Fruit fly (Drosophila melanogaster) whole organism, embryonic: Measurements from ENCODE around the gene CG31463.

ENCODE experiments used
- Asciz ChIP-seq: fragments of 200-800 bp; sonication (Bioruptor generic); optimal IDR thresholded peaks from 2 replicates; lab custom pipeline; 2017; ENCODE audit warnings: missing biosample characterization, mild to moderate bottlenecking, missing genetic modification characterization, missing genetic modification reagents
- Bteb2 ChIP-seq: fragments of 200-800 bp; sonication (Bioruptor generic); optimal IDR thresholded peaks from 2 replicates; lab custom pipeline; 2016; ENCODE audit warnings: missing biosample characterization, missing genetic modification characterization
- CG10366 ChIP-seq: fragments of 200-800 bp; sonication (Bioruptor generic); IDR thresholded peaks from 2 replicates; pipeline ENCODE4 v1.3.6; 2022; ENCODE audit warnings: missing biosample characterization, missing genetic modification characterization
- CG10565 ChIP-seq: fragments of 200-800 bp; sonication (Bioruptor generic); optimal IDR thresholded peaks from 3 replicates; lab custom pipeline; 2016; ENCODE audit warnings: missing biosample characterization, mild to moderate bottlenecking, missing genetic modification characterization
- CG11560 ChIP-seq: fragments of 200-800 bp; sonication (Bioruptor generic); IDR thresholded peaks from 3 replicates; pipeline ENCODE4 v1.3.6; 2022; ENCODE audit warnings: missing biosample characterization, missing genetic modification characterization
- CG13894 ChIP-seq: fragments of 200-800 bp; sonication (Bioruptor generic); optimal IDR thresholded peaks from 3 replicates; lab custom pipeline; 2018; ENCODE audit warnings: missing biosample characterization, mild to moderate bottlenecking, missing genetic modification characterization, moderate library complexity
- CG15514 ChIP-seq: fragments of 200-800 bp; sonication (Bioruptor generic); optimal IDR thresholded peaks from 3 replicates; lab custom pipeline; 2017; ENCODE audit warnings: missing biosample characterization, missing genetic modification characterization, mild to moderate bottlenecking, moderate library complexity, missing genetic modification reagents
- CG2202 ChIP-seq: fragments of 200-800 bp; sonication (Bioruptor generic); optimal IDR thresholded peaks from 2 replicates; lab custom pipeline; 2018; ENCODE audit warnings: missing biosample characterization, mild to moderate bottlenecking, missing genetic modification characterization
- CG30020 ChIP-seq: fragments of 200-800 bp; optimal IDR thresholded peaks from 2 replicates; lab custom pipeline; 2019; ENCODE audit warnings: missing biosample characterization, mild to moderate bottlenecking, missing genetic modification characterization, moderate library complexity
- CG3281 ChIP-seq: fragments of 200-800 bp; sonication (Bioruptor generic); optimal IDR thresholded peaks from 3 replicates; lab custom pipeline; 2017; ENCODE audit warnings: missing biosample characterization, mild to moderate bottlenecking, missing genetic modification characterization
- CG3995 ChIP-seq: fragments of 200-800 bp; sonication (Bioruptor generic); optimal IDR thresholded peaks from 3 replicates; lab custom pipeline; 2016; ENCODE audit warnings: missing biosample characterization, missing genetic modification characterization
- CG4282 ChIP-seq: fragments of 200-800 bp; sonication (Bioruptor generic); optimal IDR thresholded peaks from 2 replicates; lab custom pipeline; 2016; ENCODE audit warnings: missing biosample characterization, missing genetic modification characterization
- CG4404 ChIP-seq: fragments of 200-800 bp; sonication (Bioruptor generic); IDR thresholded peaks from 2 replicates; pipeline ENCODE4 v1.3.6; 2022; ENCODE audit warnings: missing biosample characterization, missing genetic modification characterization
- CG4424 ChIP-seq: fragments of 200-800 bp; sonication (Bioruptor generic); optimal IDR thresholded peaks from 3 replicates; lab custom pipeline; 2016; ENCODE audit warnings: missing biosample characterization, missing genetic modification characterization
- CG6272 ChIP-seq: fragments of 200-800 bp; sonication (Bioruptor generic); IDR thresholded peaks from 2 replicates; pipeline ENCODE4 v1.3.6; 2022; ENCODE audit warnings: missing biosample characterization, missing genetic modification characterization
- CG7745 ChIP-seq: fragments of 200-800 bp; sonication (Bioruptor generic); optimal IDR thresholded peaks from 2 replicates; lab custom pipeline; 2018; ENCODE audit warnings: missing biosample characterization, mild to moderate bottlenecking, missing genetic modification characterization, moderate library complexity
- CG8089 ChIP-seq: fragments of 200-800 bp; sonication (Bioruptor generic); optimal IDR thresholded peaks from 3 replicates; lab custom pipeline; 2016; ENCODE audit warnings: missing biosample characterization, missing genetic modification characterization
- CG8944 ChIP-seq: fragments of 200-800 bp; sonication (Bioruptor generic); optimal IDR thresholded peaks from 3 replicates; lab custom pipeline; 2016; ENCODE audit warnings: missing biosample characterization, missing genetic modification characterization
- CG9609 ChIP-seq: fragments of 200-800 bp; sonication (Bioruptor generic); optimal IDR thresholded peaks from 3 replicates; lab custom pipeline; 2016; ENCODE audit warnings: missing biosample characterization, missing genetic modification characterization
- CoRest ChIP-seq: fragments of 200-800 bp; sonication (Bioruptor generic); optimal IDR thresholded peaks from 3 replicates; lab custom pipeline; 2018; ENCODE audit warnings: missing biosample characterization, mild to moderate bottlenecking, missing genetic modification characterization, moderate library complexity
- Ets65A ChIP-seq: fragments of 200-800 bp; sonication (Bioruptor generic); peaks from one replicate; lab custom pipeline; 2016; ENCODE audit warnings: missing biosample characterization, missing genetic modification characterization
- HLH3B ChIP-seq: fragments of 200-800 bp; sonication (Bioruptor generic); IDR thresholded peaks from 2 replicates; pipeline ENCODE4 v1.3.6; 2022; ENCODE audit warnings: missing biosample characterization, missing genetic modification characterization
- HLH4C ChIP-seq: fragments of 200-800 bp; sonication (Bioruptor generic); IDR thresholded peaks from 3 replicates; pipeline ENCODE4 v1.3.6; 2022; ENCODE audit warnings: missing biosample characterization, missing genetic modification characterization; ENCODE audit not compliant: partially characterized antibody
- Hsf ChIP-seq: fragments of 200-800 bp; sonication (Bioruptor generic); optimal IDR thresholded peaks from 3 replicates; lab custom pipeline; 2016; ENCODE audit warnings: missing biosample characterization, missing genetic modification characterization
- NFAT ChIP-seq: fragments of 200-800 bp; sonication (Bioruptor generic); IDR thresholded peaks from 2 replicates; pipeline ENCODE4 v1.3.6; 2022; ENCODE audit warnings: missing biosample characterization, missing genetic modification characterization
- ap ChIP-seq: fragments of 200-800 bp; sonication (Bioruptor generic); IDR thresholded peaks from 2 replicates; pipeline ENCODE4 v1.3.6; 2022; ENCODE audit warnings: missing biosample characterization, missing genetic modification characterization
- ara ChIP-seq: fragments of 200-800 bp; sonication (Bioruptor generic); IDR thresholded peaks from 2 replicates; pipeline ENCODE4 v1.3.6; 2022; ENCODE audit warnings: missing biosample characterization, missing genetic modification characterization
- bigmax ChIP-seq: fragments of 200-800 bp; sonication (Bioruptor generic); optimal IDR thresholded peaks from 2 replicates; lab custom pipeline; 2018; ENCODE audit warnings: missing biosample characterization, mild to moderate bottlenecking, missing genetic modification characterization
- dan ChIP-seq: fragments of 200-800 bp; sonication (Bioruptor generic); IDR thresholded peaks from 2 replicates; pipeline ENCODE4 v1.3.6; 2022; ENCODE audit warnings: missing biosample characterization, missing genetic modification characterization
- eyg ChIP-seq: fragments of 200-800 bp; sonication (Bioruptor generic); optimal IDR thresholded peaks from 3 replicates; lab custom pipeline; 2016; ENCODE audit warnings: missing biosample characterization, missing genetic modification characterization
- fd96Cb ChIP-seq: fragments of 200-800 bp; sonication (Bioruptor generic); optimal IDR thresholded peaks from 2 replicates; lab custom pipeline; 2018; ENCODE audit warnings: missing biosample characterization, mild to moderate bottlenecking, missing genetic modification characterization, moderate library complexity
- gsb ChIP-seq: fragments of 200-800 bp; sonication (Bioruptor generic); IDR thresholded peaks from 2 replicates; pipeline ENCODE4 v1.3.6; 2022; ENCODE audit warnings: missing biosample characterization, missing genetic modification characterization
- ham ChIP-seq: fragments of 200-800 bp; sonication (Bioruptor generic); IDR thresholded peaks from 2 replicates; pipeline ENCODE4 v1.3.6; 2022; ENCODE audit warnings: missing biosample characterization, missing genetic modification characterization
- hb ChIP-seq: fragments of 200-800 bp; sonication (Bioruptor generic); IDR thresholded peaks from 3 replicates; pipeline ENCODE4 v1.3.6; 2022; ENCODE audit warnings: missing biosample characterization, missing genetic modification characterization; ENCODE audit not compliant: partially characterized antibody
- kah ChIP-seq: fragments of 200-800 bp; sonication (Bioruptor generic); optimal IDR thresholded peaks from 2 replicates; lab custom pipeline; 2018; ENCODE audit warnings: missing biosample characterization, mild to moderate bottlenecking, missing genetic modification characterization
- knrl ChIP-seq: fragments of 200-800 bp; sonication (Bioruptor generic); IDR thresholded peaks from 3 replicates; pipeline ENCODE4 v1.3.6; 2022; ENCODE audit warnings: missing biosample characterization, missing genetic modification characterization; ENCODE audit not compliant: partially characterized antibody
- mirr ChIP-seq: fragments of 200-800 bp; sonication (Bioruptor generic); optimal IDR thresholded peaks from 3 replicates; lab custom pipeline; 2018; ENCODE audit warnings: missing biosample characterization, mild to moderate bottlenecking, missing genetic modification characterization
- pho ChIP-seq: fragments of 200-800 bp; sonication (Bioruptor generic); optimal IDR thresholded peaks from 2 replicates; lab custom pipeline; 2016; ENCODE audit warnings: missing biosample characterization, missing genetic modification characterization
- pita ChIP-seq: fragments of 200-800 bp; sonication (Bioruptor generic); optimal IDR thresholded peaks from 2 replicates; lab custom pipeline; 2017; ENCODE audit warnings: missing biosample characterization, mild to moderate bottlenecking, missing genetic modification characterization
- pros ChIP-seq: fragments of 200-800 bp; sonication (Bioruptor generic); optimal IDR thresholded peaks from 3 replicates; lab custom pipeline; 2019; ENCODE audit warnings: missing biosample characterization, mild to moderate bottlenecking, missing genetic modification characterization, moderate library complexity
- run ChIP-seq: fragments of 200-800 bp; sonication (Bioruptor generic); optimal IDR thresholded peaks from 3 replicates; lab custom pipeline; 2018; ENCODE audit warnings: missing biosample characterization, mild to moderate bottlenecking, missing genetic modification characterization
- sc ChIP-seq, 3 experiments: fragments of >200 bp in 2 of 3; fragments of 200-800 bp in 1 of 3; sonication (Bioruptor generic) in 1 of 3; optimal IDR thresholded peaks; 2 replicates in 2 of 3; 3 replicates in 1 of 3; lab custom pipeline; 2017; ENCODE audit warnings: mild to moderate bottlenecking in 1 of 3, missing biosample characterization in 1 of 3, missing genetic modification characterization in 1 of 3, missing genetic modification reagents in 1 of 3
- sima ChIP-seq: fragments of 200-800 bp; sonication (Bioruptor generic); optimal IDR thresholded peaks from 2 replicates; lab custom pipeline; 2016; ENCODE audit warnings: missing biosample characterization, missing genetic modification characterization
- so ChIP-seq: fragments of 200-800 bp; sonication (Bioruptor generic); IDR thresholded peaks from 3 replicates; pipeline ENCODE4 v1.3.6; 2022; ENCODE audit warnings: missing biosample characterization, missing genetic modification characterization
- stc ChIP-seq: fragments of 200-800 bp; sonication (Bioruptor generic); IDR thresholded peaks from 2 replicates; pipeline ENCODE4 v1.3.6; 2022; ENCODE audit warnings: missing biosample characterization, missing genetic modification characterization
- toy ChIP-seq: fragments of 200-800 bp; sonication (Bioruptor generic); IDR thresholded peaks from 2 replicates; pipeline ENCODE4 v1.3.6; 2022; ENCODE audit warnings: missing biosample characterization, missing genetic modification characterization
- ttk ChIP-seq: fragments of 200-800 bp; sonication (Bioruptor generic); IDR thresholded peaks from 2 replicates; pipeline ENCODE4 v2.1.2; 2022; ENCODE audit warnings: missing biosample characterization, missing genetic modification characterization
- twi ChIP-seq: fragments of 200-800 bp; optimal IDR thresholded peaks from 2 replicates; lab custom pipeline; 2019; ENCODE audit warnings: missing biosample characterization, mild to moderate bottlenecking, missing genetic modification characterization, moderate library complexity
- tx ChIP-seq: fragments of 200-800 bp; sonication (Bioruptor generic); optimal IDR thresholded peaks from 2 replicates; lab custom pipeline; 2016; ENCODE audit warnings: missing biosample characterization, missing genetic modification characterization

CG31463 gene

DNA sequence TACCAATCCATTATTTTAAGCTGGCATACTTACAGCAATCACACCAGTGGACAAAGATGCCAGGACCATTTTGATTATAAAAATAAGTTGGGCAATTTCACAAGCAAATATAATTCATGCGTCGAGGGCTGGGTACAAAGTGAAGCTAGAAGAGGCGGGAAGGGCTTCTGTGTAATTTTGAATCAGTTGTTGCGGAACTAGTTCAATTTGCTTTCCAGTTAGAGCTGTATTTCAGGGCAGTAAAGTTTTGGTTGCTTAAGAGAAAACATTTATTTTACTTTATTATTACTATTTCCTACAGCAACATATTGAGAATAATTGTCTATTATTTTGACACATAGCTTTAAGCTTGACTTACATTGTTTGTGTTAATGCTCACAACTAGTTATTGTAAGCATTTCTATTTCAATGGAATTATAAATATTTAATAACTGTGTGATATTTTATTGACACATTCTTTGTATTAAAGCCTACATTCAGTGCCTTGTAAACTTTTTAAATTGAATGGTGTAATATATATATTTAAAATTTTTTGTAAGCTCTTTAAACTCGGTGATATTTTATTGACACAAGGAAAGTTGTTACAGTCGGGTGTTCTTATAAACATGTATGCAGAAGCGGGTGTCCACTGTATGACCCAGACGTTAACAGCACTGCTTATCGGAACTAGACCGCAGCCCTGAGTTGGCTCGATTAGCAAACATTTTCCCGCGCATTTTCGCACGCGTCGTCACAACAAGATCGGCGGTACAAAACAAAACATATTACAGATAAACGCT is 27.6 kb upstream of the CG31463 start, which contains the start of the genes RPA1 and Mcm2 (continued):
- no peak for TF ChIP-seq Asciz
- TF ChIP-seq CG3995 (GFP tag; lab: Kevin White, UChicago), result peak; percentile 67
- peak; percentile 71 for TF ChIP-seq CG10366 (GFP tag; lab: Robert Waterston, UW)
- TF ChIP-seq CG15514, result peak; percentile 98
- no peak for TF ChIP-seq hb (GFP tag; lab: Robert Waterston, UW)
- TF ChIP-seq CoRest (tag; lab: Kevin White, UChicago), result peak; percentile 93
- TF ChIP-seq pita (GFP tag; lab: Kevin White, UChicago), result no peak
- 0 out of 3 replicates have a peak, but pooled peaks have one; percentile 45 for TF ChIP-seq so (GFP tag; lab: Robert Waterston, UW)
- peak; percentile 60 for TF ChIP-seq ap (GFP tag; lab: Robert Waterston, UW)
- TF ChIP-seq CG8944 (GFP tag; lab: Kevin White, UChicago), result no peak
- peak; percentile 70 for TF ChIP-seq CG30020 (tag; lab: Kevin White, UChicago)
- peak; percentile 63 for TF ChIP-seq fd96Cb (tag; lab: Kevin White, UChicago)
- TF ChIP-seq CG11560, result peak; percentile 53; the same call in 1 of the 3 replicates
- TF ChIP-seq CG10565 (GFP tag; lab: Kevin White, UChicago), result no peak
- TF ChIP-seq ham (GFP tag; lab: Robert Waterston, UW), result no peak
- peak; percentile 97 for TF ChIP-seq Ets65A (GFP tag; lab: Kevin White, UChicago)
- TF ChIP-seq toy, result peak; percentile 67; the same call in 1 of the 2 replicates
- TF ChIP-seq ara (GFP tag; lab: Robert Waterston, UW), result peak; percentile 56
- peak; percentile 74 for TF ChIP-seq Hsf (GFP tag; lab: Kevin White, UChicago)
- peak; percentile 76 for TF ChIP-seq CG3281
- TF ChIP-seq HLH3B (GFP tag; lab: Robert Waterston, UW), result peak; percentile 56
- peak; percentile 72 for TF ChIP-seq twi (tag; lab: Kevin White, UChicago)
- peak; percentile 93 for TF ChIP-seq NFAT
- no peak for TF ChIP-seq CG8089 (GFP tag; lab: Kevin White, UChicago)
- no peak for TF ChIP-seq sima (GFP tag; lab: Kevin White, UChicago)
- TF ChIP-seq knrl (GFP tag; lab: Robert Waterston, UW), result no peak; the same call in 2 of the 3 replicates
- TF ChIP-seq CG4424 (GFP tag; lab: Kevin White, UChicago), result peak; percentile 84
- TF ChIP-seq bigmax (GFP tag; lab: Kevin White, UChicago), result no peak
- TF ChIP-seq CG6272 (GFP tag; lab: Robert Waterston, UW), result peak; percentile 79
- peak; percentile 22 for TF ChIP-seq CG2202 (tag; lab: Kevin White, UChicago)
- peak; percentile 67 for TF ChIP-seq CG9609
- no peak for TF ChIP-seq pros (GFP tag; lab: Kevin White, UChicago)
- TF ChIP-seq CG4404 (GFP tag; lab: Robert Waterston, UW), result peak; percentile 65
- no peak for TF ChIP-seq eyg
- TF ChIP-seq dan (GFP tag; lab: Robert Waterston, UW), result no peak
- peak; percentile 44; the same call in 1 of the 2 replicates for TF ChIP-seq stc
- TF ChIP-seq HLH4C (GFP tag; lab: Robert Waterston, UW), result no peak
- TF ChIP-seq kah (GFP tag; lab: Kevin White, UChicago), result peak; percentile 10
- TF ChIP-seq run, result no peak
- peak; percentile 55; the same call in 1 of the 2 replicates for TF ChIP-seq ttk
- no peak for TF ChIP-seq sc (optimal IDR thresholded peaks at IDR 0.05; lab: Kevin White, UChicago)
- TF ChIP-seq sc (GFP tag; optimal IDR thresholded peaks at IDR 0.05; lab: Kevin White, UChicago), result peak; percentile 58
- no peak for TF ChIP-seq mirr
- TF ChIP-seq CG7745 (tag; lab: Kevin White, UChicago), result no peak
- peak; percentile 40 for TF ChIP-seq CG4282 (GFP tag; lab: Kevin White, UChicago)
- TF ChIP-seq pho (GFP tag; lab: Kevin White, UChicago), result peak; percentile 68
- peak; percentile 10 for TF ChIP-seq tx (GFP tag; lab: Kevin White, UChicago)
- TF ChIP-seq Bteb2 (GFP tag; lab: Kevin White, UChicago), result no peak
- TF ChIP-seq gsb (GFP tag; lab: Robert Waterston, UW), result 0 out of 2 replicates have a peak, but pooled peaks have one; percentile 19
- peak; percentile 44 for TF ChIP-seq CG13894 (tag; lab: Kevin White, UChicago)
